Fruit fly (Drosophila melanogaster): ENCODE data around the gene CG7560.

CG7560 gene

DNA sequence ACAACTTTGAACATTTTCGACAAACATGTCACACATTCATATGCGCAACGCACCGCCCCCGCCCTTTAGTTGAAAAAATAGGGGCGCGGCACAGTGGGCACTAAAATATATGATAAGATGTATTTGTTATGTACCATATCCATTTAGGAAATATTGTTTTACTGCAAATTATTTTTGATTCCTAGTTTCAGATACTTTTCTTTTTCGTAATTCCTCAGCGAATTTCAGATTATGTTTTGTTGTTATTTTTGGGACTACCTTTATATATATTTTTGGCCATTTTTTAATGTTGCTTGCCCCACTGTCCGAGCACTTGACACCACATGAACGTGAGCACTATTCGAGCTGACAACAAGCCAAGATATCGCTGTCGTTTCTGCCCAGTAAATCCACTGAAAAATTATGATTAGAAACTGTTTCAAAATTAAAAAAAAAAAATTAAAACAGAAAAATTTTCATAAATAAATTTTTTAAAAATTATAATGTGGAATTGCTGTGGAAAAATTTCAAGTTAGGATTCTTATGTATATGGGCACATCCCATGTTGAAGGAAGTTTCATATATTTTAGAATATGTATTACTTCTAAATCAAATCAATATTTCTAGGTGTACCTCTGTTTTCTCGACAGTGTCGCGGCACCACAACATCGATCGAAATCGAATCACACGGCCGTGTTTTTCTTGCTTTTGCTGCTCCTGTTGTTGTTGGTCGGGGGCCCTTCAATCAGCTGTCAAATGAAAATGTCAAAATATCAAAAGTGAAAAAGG is 7.5 kb upstream of the CG7560 start (continued):
- TF ChIP-seq CG43689 (GFP tag; IDR thresholded peaks at IDR 0.05) (peak; percentile 51), CG15011 (GFP tag; optimal IDR thresholded peaks at IDR 0.05) (peak; percentile 53), CG6765 (GFP tag; optimal IDR thresholded peaks at IDR 0.05) (peak; percentile 67), GATAe (GFP tag; conservative IDR thresholded peaks at IDR 0.05) (peak; percentile 36; the same call in 1 of the 2 replicates), abd-A (tag; optimal IDR thresholded peaks at IDR 0.05) (peak; percentile 57), CG13123 (GFP tag; optimal IDR thresholded peaks at IDR 0.05) (peak; percentile 1), Ravus (GFP tag; IDR thresholded peaks at IDR 0.05) (peak; percentile 76), CG11504 (tag; optimal IDR thresholded peaks at IDR 0.05) (peak; percentile 91), CG9817 (tag; optimal IDR thresholded peaks at IDR 0.05) (peak; percentile 71), CG1792 (GFP tag; optimal IDR thresholded peaks at IDR 0.05) (peak; percentile 75), Awh (GFP tag; IDR thresholded peaks at IDR 0.05) (peak; percentile 81), CG2202 (tag; optimal IDR thresholded peaks at IDR 0.05) (peak; percentile 61), CG14667 (GFP tag; IDR thresholded peaks at IDR 0.05) (peak; percentile 84), Dip3 (GFP tag; optimal IDR thresholded peaks at IDR 0.05) (no peak), ken (GFP tag; IDR thresholded peaks at IDR 0.05) (peak; percentile 68), pros (GFP tag; optimal IDR thresholded peaks at IDR 0.05) (no peak), CG7745 (tag; optimal IDR thresholded peaks at IDR 0.05) (peak; percentile 3), lmd (GFP tag; IDR thresholded peaks at IDR 0.05) (peak; percentile 89), CG14710 (tag; optimal IDR thresholded peaks at IDR 0.05) (peak; percentile 93), gsb (GFP tag; IDR thresholded peaks at IDR 0.05) (peak; percentile 62), CG12299 (tag; optimal IDR thresholded peaks at IDR 0.05) (peak; percentile 58), CG17385 (GFP tag; optimal IDR thresholded peaks at IDR 0.05) (peak; percentile 79), H15 (GFP tag; IDR thresholded peaks at IDR 0.05) (peak; percentile 84), Sin3A (optimal IDR thresholded peaks at IDR 0.05) (no peak), Sox100B (GFP tag; optimal IDR thresholded peaks at IDR 0.05) (peak; percentile 91), CG15601 (tag; optimal IDR thresholded peaks at IDR 0.05) (peak; percentile 89), stc (GFP tag; IDR thresholded peaks at IDR 0.05) (peak; percentile 79), CG16815 (GFP tag; optimal IDR thresholded peaks at IDR 0.05) (peak; percentile 81), fu2 (GFP tag; optimal IDR thresholded peaks at IDR 0.05) (peak; percentile 48), lola (GFP tag; optimal IDR thresholded peaks at IDR 0.05) (peak in 1 of 3 experiments; percentile 94), CG1602 (GFP tag; optimal IDR thresholded peaks at IDR 0.05) (peak; percentile 82), CG14014 (GFP tag; IDR thresholded peaks at IDR 0.05) (peak; percentile 75), CG6683 (GFP tag; optimal IDR thresholded peaks at IDR 0.05) (peak; percentile 77), CG6813 (GFP tag; optimal IDR thresholded peaks at IDR 0.05) (peak; percentile 59), pnt (GFP tag; optimal IDR thresholded peaks at IDR 0.05) (peak; percentile 81), CG17829 (tag; optimal IDR thresholded peaks at IDR 0.05) (peak; percentile 93), CG31365 (tag; optimal IDR thresholded peaks at IDR 0.05) (peak; percentile 35), CG9876 (GFP tag; optimal IDR thresholded peaks at IDR 0.05) (peak; percentile 16), Vsx1 (GFP tag; optimal IDR thresholded peaks at IDR 0.05) (peak; percentile 61), NK7.1 (GFP tag; optimal IDR thresholded peaks at IDR 0.05) (peak; percentile 20), yki (optimal IDR thresholded peaks at IDR 0.05) (no peak), usp (GFP tag; optimal IDR thresholded peaks at IDR 0.05) (no peak), gem (tag; optimal IDR thresholded peaks at IDR 0.05) (peak; percentile 96), CG11723 (GFP tag; optimal IDR thresholded peaks at IDR 0.05) (peak; percentile 54), nerfin-1 (tag; optimal IDR thresholded peaks at IDR 0.05) (peak; percentile 88), croc (GFP tag; conservative IDR thresholded peaks at IDR 0.05) (peak; percentile 92), crp (GFP tag; optimal IDR thresholded peaks at IDR 0.05) (peak in 1 of 2 experiments; percentile 50), zfh2 (GFP tag; optimal IDR thresholded peaks at IDR 0.05) (no peak), eve (GFP tag; optimal IDR thresholded peaks at IDR 0.05) (peak in 1 of 2 experiments; percentile 74), ci (GFP tag; IDR thresholded peaks at IDR 0.05) (peak; percentile 92)
